Fruit fly (Drosophila melanogaster) whole organism, wandering third instar larva: ENCODE results near the gene CG32767.

Experiments
- Abd-B ChIP-seq: fragments of >200 bp; optimal IDR thresholded peaks from 2 replicates; lab custom pipeline; 2017; ENCODE audit warnings: missing biosample characterization, missing genetic modification characterization
- CG9705 ChIP-seq: fragments of 200-800 bp; sonication (Bioruptor generic); optimal IDR thresholded peaks from 2 replicates; lab custom pipeline; 2018; ENCODE audit warnings: missing biosample characterization, mild to moderate bottlenecking, missing genetic modification characterization
- CrebA ChIP-seq: fragments of 200-800 bp; sonication (Bioruptor generic); optimal IDR thresholded peaks from 2 replicates; lab custom pipeline; 2016; ENCODE audit warnings: missing biosample characterization, mild to moderate bottlenecking, missing genetic modification characterization, borderline replicate concordance
- Dfd ChIP-seq: fragments of >200 bp; optimal IDR thresholded peaks from 2 replicates; lab custom pipeline; 2017; ENCODE audit warnings: missing biosample characterization, missing genetic modification characterization
- Dif ChIP-seq: fragments of 200-275, 200-300 bp; sonication (Bioruptor generic); optimal IDR thresholded peaks from 2 replicates; lab custom pipeline; 2018; ENCODE audit warnings: missing biosample characterization, missing genetic modification characterization; ENCODE audit not compliant: partially characterized antibody
- GATAd ChIP-seq: sonication (Bioruptor generic); optimal IDR thresholded peaks from 2 replicates; lab custom pipeline; 2016; ENCODE audit warnings: missing biosample characterization, missing genetic modification characterization
- HLH106 ChIP-seq: fragments of 200-800 bp; optimal IDR thresholded peaks from 3 replicates; lab custom pipeline; 2019; ENCODE audit warnings: missing biosample characterization, mild to moderate bottlenecking, missing genetic modification characterization, moderate library complexity
- Hnf4 ChIP-seq: fragments of 200-800 bp; sonication (Bioruptor generic); optimal IDR thresholded peaks from 2 replicates; lab custom pipeline; 2016; ENCODE audit warnings: missing biosample characterization, mild to moderate bottlenecking, missing genetic modification characterization
- Hr83 ChIP-seq: fragments of 200-300 bp; sonication (Bioruptor generic); optimal IDR thresholded peaks from 2 replicates; lab custom pipeline; 2016; ENCODE audit warnings: missing biosample characterization, mild to moderate bottlenecking, missing genetic modification characterization, moderate library complexity; ENCODE audit not compliant: poor library complexity, severe bottlenecking
- Jra ChIP-seq: sonication (Bioruptor generic); optimal IDR thresholded peaks from 2 replicates; lab custom pipeline; 2016; ENCODE audit warnings: missing biosample characterization, missing genetic modification characterization
- Mio ChIP-seq: sonication (Bioruptor generic); optimal IDR thresholded peaks from 2 replicates; lab custom pipeline; 2016; ENCODE audit warnings: missing biosample characterization, missing genetic modification characterization
- Myc ChIP-seq: fragments of >200 bp; optimal IDR thresholded peaks from 2 replicates; lab custom pipeline; 2017
- N ChIP-seq: fragments of >200 bp; optimal IDR thresholded peaks from 2 replicates; lab custom pipeline; 2018; ENCODE audit warnings: missing biosample characterization, missing external identifiers, missing genetic modification characterization
- OdsH ChIP-seq: fragments of 200-800 bp; sonication (Bioruptor generic); optimal IDR thresholded peaks from 2 replicates; lab custom pipeline; 2016; ENCODE audit warnings: missing biosample characterization, mild to moderate bottlenecking, missing genetic modification characterization
- Rel ChIP-seq, 2 experiments: fragments of 200-800 bp; sonication (Bioruptor generic) in 1 of 2; optimal IDR thresholded peaks; 2 replicates in 1 of 2; 3 replicates in 1 of 2; lab custom pipeline; 2016 to 2019; ENCODE audit warnings: mild to moderate bottlenecking in 2 of 2, missing biosample characterization in 2 of 2, missing genetic modification characterization in 2 of 2, moderate library complexity in 1 of 2
- Sp1 ChIP-seq: fragments of 200-800 bp; sonication (Bioruptor generic); optimal IDR thresholded peaks from 3 replicates; lab custom pipeline; 2019; ENCODE audit warnings: missing biosample characterization, mild to moderate bottlenecking, missing genetic modification characterization, moderate library complexity
- Vsx2 ChIP-seq: fragments of 200-300, 225-300 bp; sonication (Bioruptor generic); optimal IDR thresholded peaks from 2 replicates; lab custom pipeline; 2018; ENCODE audit warnings: missing biosample characterization, missing genetic modification characterization; ENCODE audit not compliant: partially characterized antibody
- br ChIP-seq: fragments of 200-800 bp; sonication (Bioruptor generic); optimal IDR thresholded peaks from 2 replicates; lab custom pipeline; 2016; ENCODE audit warnings: missing biosample characterization, missing genetic modification characterization
- brk ChIP-seq: fragments of 200-800 bp; sonication (Bioruptor generic); optimal IDR thresholded peaks from 2 replicates; lab custom pipeline; 2016; ENCODE audit warnings: missing biosample characterization, mild to moderate bottlenecking, missing genetic modification characterization
- dl ChIP-seq, 2 experiments: fragments of 175-275, 200-275 bp in 1 of 2; fragments of 200-275 bp in 1 of 2; sonication (Bioruptor generic); optimal IDR thresholded peaks; lab custom pipeline; 2018; ENCODE audit warnings: mild to moderate bottlenecking in 2 of 2, missing biosample characterization in 2 of 2, missing genetic modification characterization in 2 of 2, moderate library complexity in 2 of 2; ENCODE audit not compliant: partially characterized antibody in 2 of 2, insufficient read depth in 1 of 2
- dmrt93B ChIP-seq: fragments of 200-800 bp; sonication (Bioruptor generic); optimal IDR thresholded peaks from 2 replicates; lab custom pipeline; 2018; ENCODE audit warnings: missing biosample characterization, mild to moderate bottlenecking, missing genetic modification characterization
- ey ChIP-seq: fragments of 200-800 bp; sonication (Bioruptor generic); optimal IDR thresholded peaks from 2 replicates; lab custom pipeline; 2016; ENCODE audit warnings: missing biosample characterization, missing genetic modification characterization
- foxo ChIP-seq, 2 experiments: fragments of 200-800 bp; sonication (Bioruptor generic); optimal IDR thresholded peaks; 2 replicates in 1 of 2; 3 replicates in 1 of 2; lab custom pipeline; 2016 to 2017; ENCODE audit warnings: missing biosample characterization in 2 of 2, missing genetic modification characterization in 2 of 2
- h ChIP-seq: fragments of 200-800 bp; sonication (Bioruptor generic); optimal IDR thresholded peaks from 3 replicates; lab custom pipeline; 2016; ENCODE audit warnings: missing biosample characterization, mild to moderate bottlenecking, missing genetic modification characterization
- pan ChIP-seq: fragments of >200 bp; optimal IDR thresholded peaks from 2 replicates; lab custom pipeline; 2017
- psq ChIP-seq: fragments of 200-800 bp; sonication (Bioruptor generic); optimal IDR thresholded peaks from 3 replicates; lab custom pipeline; 2017; ENCODE audit warnings: missing biosample characterization, mild to moderate bottlenecking, missing genetic modification characterization, moderate library complexity
- sage ChIP-seq: fragments of 200-800 bp; sonication (Bioruptor generic); optimal IDR thresholded peaks from 2 replicates; lab custom pipeline; 2016; ENCODE audit warnings: missing biosample characterization, mild to moderate bottlenecking, missing genetic modification characterization
- tai ChIP-seq: sonication (Bioruptor generic); optimal IDR thresholded peaks from 2 replicates; lab custom pipeline; 2016; ENCODE audit warnings: missing biosample characterization, missing genetic modification characterization
- woc ChIP-seq: sonication (Bioruptor generic); optimal IDR thresholded peaks from 2 replicates; lab custom pipeline; 2016; ENCODE audit warnings: missing biosample characterization, mild to moderate bottlenecking, missing genetic modification characterization

The CG32767 gene

DNA sequence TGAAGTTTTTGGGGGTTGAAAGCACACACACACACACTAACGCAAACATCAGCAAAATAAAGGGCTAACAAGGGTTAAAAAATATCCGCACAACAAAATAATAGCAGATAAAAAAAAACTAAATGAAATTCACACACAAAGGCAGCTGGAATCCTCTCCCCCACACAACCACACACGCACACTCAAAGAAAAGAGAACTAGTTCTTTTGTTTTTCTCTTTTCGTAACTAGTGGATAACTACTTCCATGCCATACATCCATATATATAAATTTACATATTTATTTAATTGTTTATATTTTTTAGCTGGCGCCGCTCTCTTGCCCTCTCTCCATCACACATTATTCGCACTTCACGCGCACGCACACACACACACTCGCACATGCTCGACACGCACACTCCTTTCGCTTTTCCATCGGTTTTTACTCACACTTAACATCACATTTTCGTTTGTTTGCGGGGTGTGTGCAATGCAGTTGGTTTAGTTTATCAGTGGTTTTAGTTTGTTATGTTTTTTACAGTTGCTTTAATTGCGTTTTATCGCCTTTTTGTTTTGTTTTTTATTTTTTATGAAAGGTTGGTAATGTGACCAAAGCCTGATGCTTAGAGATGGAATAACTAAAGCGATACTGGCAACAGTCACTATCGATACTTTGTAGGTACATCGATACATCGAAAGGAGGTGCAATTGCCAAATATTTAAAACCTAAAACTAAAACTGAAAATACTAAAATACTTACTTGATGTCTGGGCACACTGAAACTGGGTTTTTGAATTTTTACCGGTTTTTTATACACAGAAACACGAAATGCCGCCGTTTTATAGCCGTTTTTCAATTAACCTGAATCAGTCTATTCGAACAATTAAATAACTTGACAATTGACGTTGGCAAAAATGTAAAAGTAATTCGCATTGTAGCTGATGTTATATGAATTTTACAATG is at the start of gene CG32767:
CG32767 (minus strand) TSS at position 623 of the 940 bp plus-strand sequence.
- TF ChIP-seq HLH106 (peak; percentile 40), Mio (GFP tag; lab: Kevin White, UChicago) (no peak), Hr83 (peak; percentile 24), tai (GFP tag; lab: Kevin White, UChicago) (peak; percentile 23), ey (no peak), Vsx2 (GFP tag; lab: Kevin White, UChicago) (no peak), Dfd (GFP tag; lab: Kevin White, UChicago) (peak; percentile 41), Hnf4 (GFP tag; lab: Kevin White, UChicago) (peak; percentile 53), woc (GFP tag; lab: Kevin White, UChicago) (peak; percentile 16), brk (no peak), Jra (GFP tag; lab: Kevin White, UChicago) (peak; percentile 4)

DNA sequence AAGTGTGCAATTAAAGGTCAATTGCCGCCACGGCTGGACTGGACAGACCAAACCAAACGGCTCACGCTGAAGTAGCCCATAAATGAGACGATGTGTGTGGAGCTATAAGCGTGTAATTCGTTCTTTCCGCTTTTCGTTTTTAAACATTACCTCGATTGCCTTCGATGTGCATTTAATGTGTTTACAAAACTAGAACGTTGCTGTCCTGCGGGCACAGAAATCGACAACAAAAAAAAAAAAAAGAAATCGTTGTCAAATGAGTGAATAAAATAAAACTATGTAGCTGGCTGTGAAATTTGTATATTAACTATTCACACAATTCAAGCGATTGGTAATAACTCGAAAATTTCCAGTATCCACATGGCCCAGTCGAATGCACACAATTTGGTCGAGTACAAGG is 47.0 kb upstream of the CG32767 start, which contains the start of gene Rpn13R:
Rpn13R (plus strand) TSS at position 301 of the 400 bp plus-strand sequence.
- TF ChIP-seq woc (GFP tag; lab: Kevin White, UChicago) (no peak), dmrt93B (GFP tag; lab: Kevin White, UChicago) (no peak)

DNA sequence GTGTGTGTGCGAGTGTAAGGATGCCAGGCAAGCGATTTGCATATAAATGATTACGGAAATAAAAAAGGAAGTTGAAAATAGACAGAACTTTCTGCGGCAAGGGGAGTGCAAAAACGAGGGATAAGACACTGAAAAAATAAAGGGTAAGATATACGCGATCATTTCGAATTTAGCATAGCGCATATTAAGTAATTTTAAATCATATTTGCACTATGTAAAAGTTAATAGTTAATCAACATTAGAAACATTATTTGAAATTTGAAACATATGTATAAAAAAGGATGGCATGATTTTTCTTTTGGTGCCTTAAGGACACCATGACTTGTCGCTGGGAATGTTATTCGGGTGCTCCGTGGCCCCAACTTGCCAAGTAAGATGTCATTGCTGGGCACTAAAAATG is 28.5 kb upstream of the CG32767 start:
- TF ChIP-seq Dif (GFP tag; lab: Kevin White, UChicago) (no peak), Sp1 (GFP tag; lab: Kevin White, UChicago) (no peak), psq (GFP tag; lab: Kevin White, UChicago) (no peak), OdsH (GFP tag; lab: Kevin White, UChicago) (no peak), h (no peak), dmrt93B (GFP tag; lab: Kevin White, UChicago) (no peak), Rel (GFP tag; optimal IDR thresholded peaks at IDR 0.05; lab: Kevin White, UChicago) (no peak), Rel (tag; optimal IDR thresholded peaks at IDR 0.05; lab: Kevin White, UChicago) (no peak), foxo (GFP tag; optimal IDR thresholded peaks at IDR 0.05; lab: Kevin White, UChicago) (no peak), sage (GFP tag; lab: Kevin White, UChicago) (no peak), dl (GFP tag; optimal IDR thresholded peaks at IDR 0.05; lab: Kevin White, UChicago; ENCODE audit: insufficient read depth in 1 of 2, partially characterized antibody in 2 of 2) (no peak), brk (no peak), br (GFP tag; lab: Kevin White, UChicago) (no peak), Abd-B (no peak)

DNA sequence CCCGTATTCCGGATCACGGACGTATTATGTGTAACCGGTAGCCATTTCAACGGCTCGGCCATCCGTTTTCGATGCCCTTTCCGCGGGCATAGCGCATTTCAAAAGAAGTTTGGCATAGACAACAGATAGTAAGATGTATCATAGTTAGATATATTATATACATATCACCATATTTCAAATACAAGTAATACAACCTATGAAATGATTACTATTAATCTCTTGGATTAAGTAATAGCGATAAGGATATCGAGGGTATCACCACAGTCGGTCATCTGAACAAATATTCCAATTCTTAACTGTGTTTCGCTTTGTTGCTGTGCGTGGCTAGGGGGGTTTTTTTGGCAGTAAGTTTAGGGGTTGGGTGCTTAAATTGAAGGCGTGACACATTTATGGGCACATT is 11.1 kb upstream of the CG32767 start:
- TF ChIP-seq pan (no peak), GATAd (no peak), psq (GFP tag; lab: Kevin White, UChicago) (no peak), Hr83 (no peak), Vsx2 (GFP tag; lab: Kevin White, UChicago) (no peak), woc (GFP tag; lab: Kevin White, UChicago) (no peak), tai (GFP tag; lab: Kevin White, UChicago) (no peak), Hnf4 (GFP tag; lab: Kevin White, UChicago) (no peak), dl (GFP tag; optimal IDR thresholded peaks at IDR 0.05; lab: Kevin White, UChicago; ENCODE audit: insufficient read depth in 1 of 2, partially characterized antibody in 2 of 2) (no peak), CG9705 (no peak), CrebA (GFP tag; lab: Kevin White, UChicago) (no peak), brk (no peak), dmrt93B (GFP tag; lab: Kevin White, UChicago) (no peak), br (GFP tag; lab: Kevin White, UChicago) (no peak), N (GFP tag; lab: Kevin White, UChicago) (no peak), HLH106 (no peak), Myc (lab: Kevin White, UChicago) (no peak), Dif (GFP tag; lab: Kevin White, UChicago) (no peak), foxo (GFP tag; optimal IDR thresholded peaks at IDR 0.05; lab: Kevin White, UChicago) (no peak)
